Worm (Caenorhabditis elegans) whole organism, L3 larva: ENCODE measurements around the gene F26H11.8.

Experiments
- ama-1 ChIP-seq: fragments of 150-350 bp; optimal IDR thresholded peaks from 2 replicates; lab custom pipeline; 2018
- ceh-9 ChIP-seq: sonication (generic microtip); optimal IDR thresholded peaks from 2 replicates; lab custom pipeline; 2018; ENCODE audit warnings: missing biosample characterization, missing genetic modification characterization
- hmg-11 ChIP-seq: sonication (generic microtip); optimal IDR thresholded peaks from 2 replicates; lab custom pipeline; 2016; ENCODE audit warnings: missing genetic modification characterization, missing compliant biosample characterization
- nhr-12 ChIP-seq: fragments of 150-350 bp; optimal IDR thresholded peaks from 2 replicates; lab custom pipeline; 2014; ENCODE audit warnings: missing biosample characterization, missing genetic modification characterization
- nhr-77 ChIP-seq: fragments of 150-350 bp; optimal IDR thresholded peaks from 2 replicates; lab custom pipeline; 2014; ENCODE audit warnings: missing biosample characterization, missing genetic modification characterization
- pqm-1 ChIP-seq: fragments of 150-350 bp; optimal IDR thresholded peaks from 2 replicates; lab custom pipeline; 2017; ENCODE audit warnings: missing biosample characterization, missing genetic modification characterization, inconsistent platforms

DNA sequence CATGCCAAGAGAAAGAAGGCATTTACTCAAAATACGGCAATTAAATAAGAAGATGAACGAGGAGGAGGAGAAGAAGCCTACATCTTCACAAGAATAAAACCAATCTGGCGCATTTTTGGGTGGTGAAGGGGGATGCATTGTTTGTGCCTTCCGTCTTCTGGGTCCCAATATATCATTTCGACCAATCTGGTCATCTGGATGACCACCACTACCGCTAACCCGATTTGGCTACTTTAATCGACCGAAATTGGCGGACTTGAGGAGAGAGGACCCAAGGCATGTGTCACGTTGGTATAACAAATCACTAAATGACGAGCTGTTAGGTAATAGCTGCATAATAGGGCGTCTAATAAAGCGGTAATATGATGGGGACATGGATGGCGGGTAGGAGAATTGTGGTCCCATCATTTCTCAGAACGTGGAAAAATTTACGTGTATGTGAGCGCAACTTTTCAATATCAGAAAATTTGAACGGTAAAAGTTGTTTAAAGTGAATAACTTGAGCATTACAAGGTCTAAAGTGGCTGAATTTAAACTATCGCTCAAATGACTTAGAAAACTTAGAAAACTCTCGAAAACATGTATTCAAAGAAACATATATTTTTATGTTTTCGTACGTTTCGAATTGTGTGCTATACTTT lies 45.5 kb downstream of the F26H11.8 start:
- no peak for TF ChIP-seq nhr-12 (tag; lab: Kevin White, UChicago)
- no peak for TF ChIP-seq ceh-9 (tag; lab: Kevin White, UChicago)
- TF ChIP-seq hmg-11: no peak
- no peak for TF ChIP-seq pqm-1 (tag; lab: Kevin White, UChicago)
- TF ChIP-seq nhr-77 (tag; lab: Kevin White, UChicago): no peak
- no peak for TF ChIP-seq ama-1 (lab: Kevin White, UChicago)
